Worm (Caenorhabditis elegans) whole organism, early embryonic: ENCODE data around the gene sfxn-1.1.

Experiments
- B0310.2 ChIP-seq: sonication (generic microtip); optimal IDR thresholded peaks from 2 replicates; lab custom pipeline; 2016; ENCODE audit warnings: mild to moderate bottlenecking, missing genetic modification characterization, missing compliant biosample characterization
- F13C5.2 ChIP-seq: sonication (generic microtip); optimal IDR thresholded peaks from 2 replicates; lab custom pipeline; 2017; ENCODE audit warnings: mild to moderate bottlenecking, missing genetic modification characterization, inconsistent platforms, missing compliant biosample characterization
- aly-1 ChIP-seq: sonication (generic microtip); optimal IDR thresholded peaks from 2 replicates; lab custom pipeline; 2016; ENCODE audit warnings: missing genetic modification characterization, missing compliant biosample characterization
- ama-1 ChIP-seq: fragments of 150-350 bp; optimal IDR thresholded peaks from 2 replicates; lab custom pipeline; 2014
- ceh-13 ChIP-seq: fragments of 200-800 bp; sonication (Bioruptor generic); optimal IDR thresholded peaks from 2 replicates; lab custom pipeline; 2018; ENCODE audit warnings: mild to moderate bottlenecking, missing genetic modification characterization, missing compliant biosample characterization
- ceh-36 ChIP-seq: sonication (generic microtip); optimal IDR thresholded peaks from 2 replicates; lab custom pipeline; 2016; ENCODE audit warnings: missing genetic modification characterization, inconsistent platforms, missing compliant biosample characterization
- hmg-4 ChIP-seq: fragments of 200-800 bp; sonication (Bioruptor generic); optimal IDR thresholded peaks from 2 replicates; lab custom pipeline; 2018; ENCODE audit warnings: mild to moderate bottlenecking, missing genetic modification characterization, missing compliant biosample characterization
- hnd-1 ChIP-seq: sonication (generic microtip); optimal IDR thresholded peaks from 2 replicates; lab custom pipeline; 2016; ENCODE audit warnings: missing genetic modification characterization, missing compliant biosample characterization
- pes-1 ChIP-seq: fragments of 200-800 bp; sonication (Bioruptor generic); IDR thresholded peaks from 2 replicates; pipeline ENCODE4 v1.3.6; 2022; ENCODE audit warnings: missing genetic modification reagents, missing genetic modification characterization, missing compliant biosample characterization
- scrt-1 ChIP-seq: fragments of 200-800 bp; sonication (Bioruptor generic); IDR thresholded peaks from 2 replicates; pipeline ENCODE4 v1.3.6; 2022; ENCODE audit warnings: missing genetic modification characterization, missing compliant biosample characterization
- sea-1 ChIP-seq: fragments of 200-800 bp; sonication (Bioruptor generic); conservative IDR thresholded peaks from 2 replicates; pipeline ENCODE4 v1.3.6; 2022; ENCODE audit warnings: missing genetic modification characterization, missing compliant biosample characterization
- tbx-37 ChIP-seq: fragments of 200-800 bp; sonication (Bioruptor generic); conservative IDR thresholded peaks from 2 replicates; pipeline ENCODE4 v1.3.6; 2022; ENCODE audit warnings: missing genetic modification reagents, missing genetic modification characterization, missing compliant biosample characterization

DNA sequence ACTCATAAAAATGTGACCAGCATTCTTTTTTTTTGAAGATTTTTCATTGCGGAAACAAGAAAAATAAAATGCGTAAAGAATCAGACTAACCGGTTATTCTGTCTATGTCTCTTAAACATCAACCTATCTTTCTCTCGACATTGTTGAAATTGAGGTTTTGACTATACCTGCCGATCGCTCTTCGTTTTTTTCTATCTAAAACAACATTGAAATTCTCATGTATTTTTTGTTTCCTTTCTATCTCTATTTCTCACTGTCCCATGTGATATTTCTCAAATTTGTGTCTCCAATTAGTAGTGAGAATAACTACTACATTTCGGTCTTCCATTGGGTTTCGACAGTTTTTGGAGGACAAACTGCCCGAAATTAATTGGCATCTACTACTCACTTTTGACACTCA, 42.2 kb upstream of the sfxn-1.1 start:
- TF ChIP-seq B0310.2 (tag; lab: Kevin White, UChicago) (no peak), ceh-36 (no peak), ceh-13 (GFP tag; lab: Kevin White, UChicago) (no peak), F13C5.2 (tag; lab: Kevin White, UChicago) (no peak), hnd-1 (tag; lab: Kevin White, UChicago) (no peak), tbx-37 (GFP tag; lab: Robert Waterston, UW) (no peak), ama-1 (lab: Kevin White, UChicago) (no peak), hmg-4 (GFP tag; lab: Kevin White, UChicago) (no peak), scrt-1 (GFP tag; lab: Robert Waterston, UW) (no peak), aly-1 (tag; lab: Kevin White, UChicago) (no peak), sea-1 (GFP tag; lab: Robert Waterston, UW) (no peak), pes-1 (no peak)
